Worm (Caenorhabditis elegans) whole organism, L3 larva: Measurements from ENCODE around the gene him-18.

Experiments
- aly-2 ChIP-seq: fragments of 150-350 bp; optimal IDR thresholded peaks from 2 replicates; lab custom pipeline; 2014; ENCODE audit warnings: missing biosample characterization, missing genetic modification characterization
- elt-2 ChIP-seq: sonication (generic microtip); optimal IDR thresholded peaks from 2 replicates; lab custom pipeline; 2016; ENCODE audit warnings: missing genetic modification reagents, mild to moderate bottlenecking, missing genetic modification characterization, missing compliant biosample characterization
- fkh-10 ChIP-seq: sonication (generic microtip); optimal IDR thresholded peaks from 2 replicates; lab custom pipeline; 2017; ENCODE audit warnings: missing biosample characterization, missing genetic modification reagents, missing genetic modification characterization
- lin-15B ChIP-seq: fragments of 150-350 bp; optimal IDR thresholded peaks from 2 replicates; lab custom pipeline; 2014; ENCODE audit warnings: missing biosample characterization, missing genetic modification characterization
- lin-39 ChIP-seq: fragments of 150-350 bp; optimal IDR thresholded peaks from 2 replicates; lab custom pipeline; 2018; ENCODE audit warnings: missing biosample characterization, missing genetic modification reagents, missing genetic modification characterization
- mml-1 ChIP-seq: fragments of 150-350 bp; sonication (generic microtip); optimal IDR thresholded peaks from 3 replicates; lab custom pipeline; 2014; ENCODE audit warnings: missing biosample characterization, missing genetic modification characterization
- nhr-67 ChIP-seq: fragments of 150-350 bp; optimal IDR thresholded peaks from 2 replicates; lab custom pipeline; 2014; ENCODE audit warnings: missing biosample characterization, missing genetic modification characterization
- sea-2 ChIP-seq: fragments of 150-350 bp; sonication (generic microtip); optimal IDR thresholded peaks from 4 replicates; lab custom pipeline; 2014; ENCODE audit warnings: missing biosample characterization, missing genetic modification reagents, missing genetic modification characterization
- ztf-11 ChIP-seq: fragments of 150-350 bp; optimal IDR thresholded peaks from 2 replicates; lab custom pipeline; 2014; ENCODE audit warnings: missing biosample characterization, missing genetic modification characterization
- ztf-4 ChIP-seq: fragments of 150-350 bp; optimal IDR thresholded peaks from 2 replicates; lab custom pipeline; 2014; ENCODE audit warnings: missing biosample characterization, missing genetic modification characterization

- TF ChIP-seq aly-2 (tag; lab: Kevin White, UChicago) = no peak
- no peak for TF ChIP-seq sea-2 (GFP tag; lab: Kevin White, UChicago)
- TF ChIP-seq nhr-67 (tag; lab: Kevin White, UChicago) = no peak
- TF ChIP-seq lin-15B (tag; lab: Kevin White, UChicago) = no peak
- TF ChIP-seq ztf-4 (tag; lab: Kevin White, UChicago) = no peak
- TF ChIP-seq elt-2 (tag; lab: Kevin White, UChicago) = no peak
- no peak for TF ChIP-seq ztf-11
- no peak for TF ChIP-seq fkh-10 (GFP tag; lab: Kevin White, UChicago)
- TF ChIP-seq mml-1 (tag; lab: Kevin White, UChicago) = no peak
- TF ChIP-seq lin-39 (tag; lab: Kevin White, UChicago) = no peak
Measured at ce11 chrIII:4688356-4688755, 26.6 kb downstream of the him-18 start, which contains the start of gene tag-243.
